Fruit fly (Drosophila melanogaster): ENCODE data around the gene Xrp1.

The Xrp1 gene

dm6 chr3R:18916715-18917253, 2.0 kb downstream of the Xrp1 start (continued):
- TF ChIP-seq Blimp-1 (GFP tag; optimal IDR thresholded peaks at IDR 0.05): peak; percentile 12
- TF ChIP-seq CG10669 (GFP tag; optimal IDR thresholded peaks at IDR 0.05): no peak
- TF ChIP-seq Lpt (GFP tag; optimal IDR thresholded peaks at IDR 0.05): no peak

DNA sequence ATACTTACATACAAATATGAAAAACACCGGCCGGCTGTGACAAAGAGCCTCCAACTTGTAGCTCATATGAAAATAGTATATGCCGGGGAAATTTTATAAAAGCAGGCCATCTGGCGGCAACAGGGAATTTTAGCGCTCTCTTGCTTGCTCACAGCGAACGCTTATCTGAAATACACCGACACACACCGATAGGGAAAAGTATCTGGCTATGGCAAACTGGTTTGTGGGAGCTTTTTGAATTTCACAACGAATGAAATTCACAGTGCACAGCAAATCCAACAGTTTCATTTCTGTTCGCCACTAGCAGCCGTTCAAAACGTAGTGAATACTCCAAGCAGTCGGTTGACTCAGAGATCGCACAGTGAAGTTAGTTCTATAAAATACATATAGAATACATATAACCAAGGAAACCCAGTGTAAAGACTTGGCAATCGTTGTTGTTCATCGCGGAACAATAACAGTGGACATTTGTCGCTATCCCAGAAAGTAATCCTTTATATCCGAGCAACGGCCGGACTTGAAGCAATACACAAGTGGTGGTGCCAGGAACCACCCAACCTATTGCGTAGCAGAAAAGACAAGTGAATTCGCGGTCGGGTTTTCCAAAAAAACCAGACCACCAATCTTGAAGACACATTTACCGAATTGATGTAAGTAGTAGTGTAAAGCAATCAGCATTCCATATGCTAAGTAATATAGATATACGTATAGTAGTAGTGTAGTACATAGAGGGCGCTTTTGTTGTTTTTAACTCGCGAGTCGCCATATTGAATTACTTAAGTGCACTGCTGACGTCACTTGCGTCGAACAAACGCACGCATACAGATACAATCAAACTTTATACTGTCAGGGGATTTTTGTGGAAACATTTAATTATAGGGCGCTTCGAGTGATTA, 3.5 kb downstream of the Xrp1 start:
- TF ChIP-seq Ets21C (GFP tag; optimal IDR thresholded peaks at IDR 0.05) (no peak), CG6163 (GFP tag; IDR thresholded peaks at IDR 0.05) (peak; percentile 50), Eip78C (GFP tag) (peak; percentile 65), acj6 (GFP tag; optimal IDR thresholded peaks at IDR 0.05) (no peak), salr (GFP tag; optimal IDR thresholded peaks at IDR 0.05) (no peak), dac (GFP tag; optimal IDR thresholded peaks at IDR 0.05) (no peak), CG34406 (GFP tag; optimal IDR thresholded peaks at IDR 0.05) (no peak), vri (GFP tag; optimal IDR thresholded peaks at IDR 0.05) (peak; percentile 79), achi (GFP tag; optimal IDR thresholded peaks at IDR 0.05) (no peak), CG11294 (GFP tag; IDR thresholded peaks at IDR 0.05) (no peak), Gug (GFP tag; IDR thresholded peaks at IDR 0.05) (no peak), OdsH (GFP tag; optimal IDR thresholded peaks at IDR 0.05) (no peak), CG6276 (GFP tag; optimal IDR thresholded peaks at IDR 0.05) (no peak), Sox14 (GFP tag; optimal IDR thresholded peaks at IDR 0.05) (peak; percentile 22), CG6808 (GFP tag; optimal IDR thresholded peaks at IDR 0.05) (peak; percentile 17), CG31627 (GFP tag; optimal IDR thresholded peaks at IDR 0.05) (no peak), fkh (GFP tag; optimal IDR thresholded peaks at IDR 0.05) (no peak), pdm3 (GFP tag; optimal IDR thresholded peaks at IDR 0.05) (peak; percentile 26), fd59A (GFP tag; optimal IDR thresholded peaks at IDR 0.05) (no peak), dsx (GFP tag; optimal IDR thresholded peaks at IDR 0.05; ENCODE audit: poor library complexity, severe bottlenecking) (peak; percentile 51), CG10669 (GFP tag; optimal IDR thresholded peaks at IDR 0.05) (peak; percentile 5), CG1621 (tag; optimal IDR thresholded peaks at IDR 0.05) (no peak), CG6792 (GFP tag; optimal IDR thresholded peaks at IDR 0.05) (no peak), CG9139 (GFP tag; optimal IDR thresholded peaks at IDR 0.05) (peak; percentile 67), CG32006 (GFP tag; optimal IDR thresholded peaks at IDR 0.05) (no peak), Hr38 (GFP tag; optimal IDR thresholded peaks at IDR 0.05) (no peak), fd85E (GFP tag; optimal IDR thresholded peaks at IDR 0.05) (no peak), Eip93F (GFP tag; optimal IDR thresholded peaks at IDR 0.05) (peak; percentile 54), CG15336 (GFP tag; IDR thresholded peaks at IDR 0.05) (no peak), net (GFP tag; optimal IDR thresholded peaks at IDR 0.05) (peak; percentile 51), CG6854 (GFP tag; optimal IDR thresholded peaks at IDR 0.05) (peak; percentile 81), eg (GFP tag; IDR thresholded peaks at IDR 0.05) (peak; percentile 33; the same call in 1 of the 3 replicates), Sox15 (GFP tag; optimal IDR thresholded peaks at IDR 0.05) (no peak), Smox (GFP tag; optimal IDR thresholded peaks at IDR 0.05) (no peak), esn (GFP tag; optimal IDR thresholded peaks at IDR 0.05) (peak; percentile 57), Eip75B (GFP tag; optimal IDR thresholded peaks at IDR 0.05) (peak; percentile 54), Hr39 (GFP tag; optimal IDR thresholded peaks at IDR 0.05) (no peak), topi (GFP tag; optimal IDR thresholded peaks at IDR 0.05) (peak; percentile 36), svp (GFP tag) (peak; percentile 81), ss (GFP tag; optimal IDR thresholded peaks at IDR 0.05) (peak in 1 of 2 experiments; percentile 64), CG7368 (GFP tag; optimal IDR thresholded peaks at IDR 0.05) (peak; percentile 4), CG8632 (GFP tag; optimal IDR thresholded peaks at IDR 0.05) (no peak), CG11762 (GFP tag; optimal IDR thresholded peaks at IDR 0.05; ENCODE audit: insufficient read depth) (no peak), CG3032 (tag; optimal IDR thresholded peaks at IDR 0.05) (no peak), Met (GFP tag; optimal IDR thresholded peaks at IDR 0.05) (peak; percentile 51), CG16779 (tag; optimal IDR thresholded peaks at IDR 0.05) (peak; percentile 23)

All from whole organism, prepupa.